Worm (Caenorhabditis elegans): ENCODE data around the gene M18.6.

The M18.6 gene

DNA sequence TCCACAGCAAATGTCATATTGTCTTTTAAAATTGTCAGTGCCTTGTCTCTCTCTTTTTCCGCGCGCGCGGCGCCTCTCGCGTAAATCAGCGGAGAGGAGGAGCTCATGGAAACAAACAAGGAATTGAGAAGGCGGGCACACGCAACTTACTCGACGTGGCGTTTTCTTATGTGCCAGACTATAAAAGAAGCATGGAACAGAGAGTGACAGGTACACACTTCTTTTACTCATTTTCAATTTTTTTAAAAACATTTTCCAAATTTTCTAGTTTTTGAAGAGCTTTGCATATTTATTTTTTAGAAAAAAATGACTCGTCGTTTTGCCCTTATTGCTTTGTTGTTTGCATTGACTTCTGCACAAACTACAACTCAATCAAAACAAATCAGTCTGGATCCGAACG, 46.8 kb downstream of the M18.6 start, which contains the start of gene F20B10.3:
Gene F20B10.3 (plus strand): TSS at position 301 of the 400 bp plus-strand sequence.
- TF ChIP-seq zag-1 (tag; optimal IDR thresholded peaks at IDR 0.05) = no peak
- no peak for TF ChIP-seq efl-1 (optimal IDR thresholded peaks at IDR 0.05)
- TF ChIP-seq efl-1 (GFP tag; optimal IDR thresholded peaks at IDR 0.05 in 1 of 2) = peak in 1 of 2 experiments; percentile 43

Data from whole organism, L1 larva.